Worm (Caenorhabditis elegans): ENCODE results near the gene clec-121.

clec-121 gene

ce11 chrII:3063366-3063765, 38.8 kb upstream of the clec-121 start:
- no peak for TF ChIP-seq aly-2 (tag; optimal IDR thresholded peaks at IDR 0.05)
- no peak for TF ChIP-seq skn-1 (tag; optimal IDR thresholded peaks at IDR 0.05)
- TF ChIP-seq mbf-1 (tag; optimal IDR thresholded peaks at IDR 0.05) = no peak
- TF ChIP-seq nhr-23 (tag; optimal IDR thresholded peaks at IDR 0.05) = no peak
- TF ChIP-seq lin-11 (tag; optimal IDR thresholded peaks at IDR 0.05) = no peak
- TF ChIP-seq fos-1 (tag; optimal IDR thresholded peaks at IDR 0.05) = no peak
- TF ChIP-seq dmd-4 (tag; optimal IDR thresholded peaks at IDR 0.05) = no peak
- no peak for TF ChIP-seq nhr-237 (tag; optimal IDR thresholded peaks at IDR 0.05)
- no peak for TF ChIP-seq sem-4 (tag; optimal IDR thresholded peaks at IDR 0.05)
- TF ChIP-seq C34F6.9 (tag; optimal IDR thresholded peaks at IDR 0.05) = no peak
- no peak for TF ChIP-seq sma-3 (GFP tag; optimal IDR thresholded peaks at IDR 0.05)
- TF ChIP-seq crh-2 (tag; optimal IDR thresholded peaks at IDR 0.05) = no peak
- TF ChIP-seq gmeb-1 (tag; optimal IDR thresholded peaks at IDR 0.05) = no peak

ce11 chrII:3063984-3064383, 38.1 kb upstream of the clec-121 start:
- TF ChIP-seq snpc-4 (tag; optimal IDR thresholded peaks at IDR 0.05) = no peak
- TF ChIP-seq nhr-77 (tag; optimal IDR thresholded peaks at IDR 0.05) = no peak
- TF ChIP-seq dmd-4 (tag; optimal IDR thresholded peaks at IDR 0.05) = no peak
- TF ChIP-seq nhr-11 (tag; optimal IDR thresholded peaks at IDR 0.05) = no peak
- TF ChIP-seq elt-1 (tag; optimal IDR thresholded peaks at IDR 0.05) = no peak
- no peak for TF ChIP-seq unc-62 (GFP tag; optimal IDR thresholded peaks at IDR 0.05)
- TF ChIP-seq unc-39 (tag; optimal IDR thresholded peaks at IDR 0.05) = no peak
- TF ChIP-seq nhr-237 (tag; optimal IDR thresholded peaks at IDR 0.05) = no peak
- TF ChIP-seq aly-2 (tag; optimal IDR thresholded peaks at IDR 0.05) = no peak
- no peak for TF ChIP-seq nhr-12 (tag; optimal IDR thresholded peaks at IDR 0.05)
- no peak for TF ChIP-seq nhr-129 (tag; optimal IDR thresholded peaks at IDR 0.05)
- TF ChIP-seq blmp-1 (tag; optimal IDR thresholded peaks at IDR 0.05; ENCODE audit: insufficient read depth) = no peak
- TF ChIP-seq C34F6.9 (tag; optimal IDR thresholded peaks at IDR 0.05) = no peak
- no peak for TF ChIP-seq fos-1 (tag; optimal IDR thresholded peaks at IDR 0.05)
- TF ChIP-seq ztf-11 (tag; optimal IDR thresholded peaks at IDR 0.05) = no peak

- no peak for TF ChIP-seq nhr-23 (tag; optimal IDR thresholded peaks at IDR 0.05)
- TF ChIP-seq nhr-6 (tag; optimal IDR thresholded peaks at IDR 0.05) = no peak
- TF ChIP-seq ceh-82 (tag; optimal IDR thresholded peaks at IDR 0.05) = no peak
These were observed 37.5 kb upstream of the clec-121 start for ce11 chrII:3064631-3065030.

ce11 chrII:3065086-3065485, 37.0 kb upstream of the clec-121 start:
- no peak for TF ChIP-seq skn-1 (tag; optimal IDR thresholded peaks at IDR 0.05)
- TF ChIP-seq alr-1 (tag; optimal IDR thresholded peaks at IDR 0.05) = no peak
- no peak for TF ChIP-seq ztf-4 (tag; optimal IDR thresholded peaks at IDR 0.05)
- no peak for TF ChIP-seq unc-62 (GFP tag; optimal IDR thresholded peaks at IDR 0.05)
- TF ChIP-seq peb-1 (tag; optimal IDR thresholded peaks at IDR 0.05) = no peak
- TF ChIP-seq elt-3 (tag; optimal IDR thresholded peaks at IDR 0.05) = no peak

- no peak for TF ChIP-seq peb-1 (tag; optimal IDR thresholded peaks at IDR 0.05)
- no peak for TF ChIP-seq nhr-10 (tag; optimal IDR thresholded peaks at IDR 0.05)
- TF ChIP-seq dmd-4 (tag; optimal IDR thresholded peaks at IDR 0.05) = no peak
- TF ChIP-seq C34F6.9 (tag; optimal IDR thresholded peaks at IDR 0.05) = no peak
- TF ChIP-seq nhr-23 (tag; optimal IDR thresholded peaks at IDR 0.05) = no peak
- TF ChIP-seq nhr-25 (tag; optimal IDR thresholded peaks at IDR 0.05) = no peak
These were observed 35.7 kb upstream of the clec-121 start for ce11 chrII:3066401-3066800.

ce11 chrII:3067447-3067846, 34.7 kb upstream of the clec-121 start:
- TF ChIP-seq sma-9 (GFP tag; optimal IDR thresholded peaks at IDR 0.05) = no peak
- no peak for TF ChIP-seq sma-9 (tag; optimal IDR thresholded peaks at IDR 0.05)
- TF ChIP-seq mbf-1 (tag; optimal IDR thresholded peaks at IDR 0.05) = no peak
- no peak for TF ChIP-seq nhr-77 (tag; optimal IDR thresholded peaks at IDR 0.05)

ce11 chrII:3067896-3068295, 34.2 kb upstream of the clec-121 start:
- no peak for TF ChIP-seq aly-2 (tag; optimal IDR thresholded peaks at IDR 0.05)
- no peak for TF ChIP-seq F13H6.1 (tag; optimal IDR thresholded peaks at IDR 0.05)
- TF ChIP-seq elt-1 (tag; optimal IDR thresholded peaks at IDR 0.05) = no peak
- no peak for TF ChIP-seq mab-5 (tag; optimal IDR thresholded peaks at IDR 0.05)
- TF ChIP-seq peb-1 (tag; optimal IDR thresholded peaks at IDR 0.05) = no peak
- no peak for TF ChIP-seq nhr-11 (tag; optimal IDR thresholded peaks at IDR 0.05)
- TF ChIP-seq nhr-23 (tag; optimal IDR thresholded peaks at IDR 0.05) = no peak
- no peak for TF ChIP-seq egl-27 (tag; optimal IDR thresholded peaks at IDR 0.05)
- no peak for TF ChIP-seq nhr-21 (tag; optimal IDR thresholded peaks at IDR 0.05)
- no peak for TF ChIP-seq snpc-4 (tag; optimal IDR thresholded peaks at IDR 0.05)
- TF ChIP-seq unc-62 (GFP tag; optimal IDR thresholded peaks at IDR 0.05) = no peak
- TF ChIP-seq ZK546.5 (tag; optimal IDR thresholded peaks at IDR 0.05) = no peak
- TF ChIP-seq nhr-129 (tag; optimal IDR thresholded peaks at IDR 0.05) = no peak
- no peak for TF ChIP-seq nhr-77 (tag; optimal IDR thresholded peaks at IDR 0.05)
- no peak for TF ChIP-seq sem-4 (tag; optimal IDR thresholded peaks at IDR 0.05)
- TF ChIP-seq sma-9 (GFP tag; optimal IDR thresholded peaks at IDR 0.05) = no peak
- TF ChIP-seq sma-9 (tag; optimal IDR thresholded peaks at IDR 0.05) = no peak
- TF ChIP-seq mdl-1 (tag; optimal IDR thresholded peaks at IDR 0.05) = no peak

Data from whole organism, L2 larva.